Worm (Caenorhabditis elegans) whole organism, L1 larva: ENCODE results near the gene spe-44.

Experiments used
- ama-1 ChIP-seq: fragments of 150-350 bp; optimal IDR thresholded peaks from 2 replicates; lab custom pipeline; 2014
- swsn-7 ChIP-seq: sonication (generic microtip); optimal IDR thresholded peaks from 2 replicates; lab custom pipeline; 2016; ENCODE audit warnings: missing genetic modification characterization, missing compliant biosample characterization
- unc-62 ChIP-seq: fragments of 150-350 bp; optimal IDR thresholded peaks from 2 replicates; lab custom pipeline; 2014; ENCODE audit warnings: missing biosample characterization, missing genetic modification reagents, missing genetic modification characterization

ce11 chrIV:12490491-12490890 lies 36.5 kb upstream of the spe-44 start, which contains the start of gene him-6:
- TF ChIP-seq ama-1 = no peak
- TF ChIP-seq swsn-7 (tag; lab: Kevin White, UChicago) = no peak
- TF ChIP-seq unc-62 (GFP tag; lab: Kevin White, UChicago) = no peak
